Fruit fly (Drosophila melanogaster) whole organism, embryonic: ENCODE measurements around the gene TTLL4B.

ENCODE experiments used
- Antp ChIP-seq: fragments of 200-800 bp; sonication (Bioruptor generic); optimal IDR thresholded peaks from 3 replicates; lab custom pipeline; 2016; ENCODE audit warnings: missing biosample characterization, missing genetic modification characterization
- Atf-2 ChIP-seq: fragments of 200-800 bp; sonication (Bioruptor generic); optimal IDR thresholded peaks from 2 replicates; lab custom pipeline; 2016; ENCODE audit warnings: missing biosample characterization, missing genetic modification characterization
- Atf3 ChIP-seq: fragments of 200-800 bp; sonication (Bioruptor generic); optimal IDR thresholded peaks from 3 replicates; lab custom pipeline; 2016; ENCODE audit warnings: missing biosample characterization, missing genetic modification characterization
- CG10209 ChIP-seq: fragments of 200-800 bp; sonication (Bioruptor generic); optimal IDR thresholded peaks from 3 replicates; lab custom pipeline; 2017; ENCODE audit warnings: missing biosample characterization, mild to moderate bottlenecking, missing genetic modification characterization, missing genetic modification reagents
- CG10565 ChIP-seq: fragments of 200-800 bp; sonication (Bioruptor generic); optimal IDR thresholded peaks from 3 replicates; lab custom pipeline; 2016; ENCODE audit warnings: missing biosample characterization, mild to moderate bottlenecking, missing genetic modification characterization
- CG10979 ChIP-seq: fragments of 200-800 bp; sonication (Bioruptor generic); optimal IDR thresholded peaks from 2 replicates; lab custom pipeline; 2018; ENCODE audit warnings: missing biosample characterization, mild to moderate bottlenecking, missing genetic modification characterization, moderate library complexity
- CG11560 ChIP-seq: fragments of 200-800 bp; sonication (Bioruptor generic); IDR thresholded peaks from 3 replicates; pipeline ENCODE4 v1.3.6; 2022; ENCODE audit warnings: missing biosample characterization, missing genetic modification characterization
- CG12391 ChIP-seq: fragments of 200-800 bp; sonication (Bioruptor generic); optimal IDR thresholded peaks from 3 replicates; lab custom pipeline; 2018; ENCODE audit warnings: missing biosample characterization, mild to moderate bottlenecking, missing genetic modification characterization, moderate library complexity
- CG12659 ChIP-seq: fragments of 200-800 bp; sonication (Bioruptor generic); optimal IDR thresholded peaks from 3 replicates; lab custom pipeline; 2017; ENCODE audit warnings: mild to moderate bottlenecking, missing biosample characterization, missing genetic modification reagents, missing genetic modification characterization
- CG13624 ChIP-seq: fragments of 200-800 bp; sonication (Bioruptor generic); optimal IDR thresholded peaks from 2 replicates; lab custom pipeline; 2016; ENCODE audit warnings: missing biosample characterization, missing genetic modification characterization
- CG17361 ChIP-seq: fragments of 200-800 bp; sonication (Bioruptor generic); IDR thresholded peaks from 3 replicates; pipeline ENCODE4 v1.3.6; 2022; ENCODE audit warnings: missing biosample characterization, missing genetic modification characterization
- CG17385 ChIP-seq: fragments of 200-800 bp; sonication (Bioruptor generic); optimal IDR thresholded peaks from 3 replicates; lab custom pipeline; 2018; ENCODE audit warnings: missing biosample characterization, mild to moderate bottlenecking, missing genetic modification characterization
- CG17829 ChIP-seq: fragments of 200-800 bp; optimal IDR thresholded peaks from 2 replicates; lab custom pipeline; 2019; ENCODE audit warnings: missing biosample characterization, mild to moderate bottlenecking, missing genetic modification characterization, moderate library complexity
- CG2678 ChIP-seq: fragments of 200-800 bp; sonication (Bioruptor generic); optimal IDR thresholded peaks from 3 replicates; lab custom pipeline; 2019; ENCODE audit warnings: missing biosample characterization, mild to moderate bottlenecking, missing genetic modification characterization, moderate library complexity
- CG30403 ChIP-seq: fragments of 200-800 bp; sonication (Bioruptor generic); optimal IDR thresholded peaks from 3 replicates; lab custom pipeline; 2016; ENCODE audit warnings: missing biosample characterization, missing genetic modification characterization
- CG6689 ChIP-seq: fragments of 200-800 bp; sonication (Bioruptor generic); IDR thresholded peaks from 2 replicates; pipeline ENCODE4 v1.3.6; 2022; ENCODE audit warnings: missing biosample characterization, missing genetic modification characterization
- CG6791 ChIP-seq: fragments of 200-800 bp; sonication (Bioruptor generic); IDR thresholded peaks from 3 replicates; pipeline ENCODE4 v1.3.6; 2022; ENCODE audit warnings: missing biosample characterization, missing genetic modification characterization; ENCODE audit not compliant: partially characterized antibody
- CG8388 ChIP-seq: fragments of 200-800 bp; sonication (Bioruptor generic); optimal IDR thresholded peaks from 2 replicates; lab custom pipeline; 2019; ENCODE audit warnings: missing biosample characterization, mild to moderate bottlenecking, missing genetic modification characterization, moderate library complexity
- Dref ChIP-seq: fragments of 200-800 bp; sonication (Bioruptor generic); IDR thresholded peaks from 2 replicates; pipeline ENCODE4 v1.3.6; 2022; ENCODE audit warnings: missing biosample characterization, missing genetic modification characterization
- Fer1 ChIP-seq: fragments of 200-800 bp; sonication (Bioruptor generic); optimal IDR thresholded peaks from 2 replicates; lab custom pipeline; 2017; ENCODE audit warnings: missing biosample characterization, mild to moderate bottlenecking, missing genetic modification characterization
- H2.0 ChIP-seq: fragments of 200-800 bp; sonication (Bioruptor generic); IDR thresholded peaks from 2 replicates; pipeline ENCODE4 v1.3.6; 2022; ENCODE audit warnings: missing biosample characterization, missing genetic modification characterization
- Pdp1 ChIP-seq, 2 experiments: fragments of 200-800 bp; sonication (Bioruptor generic); optimal IDR thresholded peaks; 3 replicates each; lab custom pipeline; 2016; ENCODE audit warnings: missing biosample characterization in 2 of 2, missing genetic modification characterization in 2 of 2, mild to moderate bottlenecking in 1 of 2, moderate library complexity in 1 of 2
- Sox102F ChIP-seq: fragments of 200-800 bp; sonication (Bioruptor generic); optimal IDR thresholded peaks from 2 replicates; lab custom pipeline; 2018; ENCODE audit warnings: missing biosample characterization, mild to moderate bottlenecking, missing genetic modification characterization, moderate library complexity
- TFAM ChIP-seq: fragments of 200-800 bp; sonication (Bioruptor generic); optimal IDR thresholded peaks from 2 replicates; lab custom pipeline; 2017; ENCODE audit warnings: missing biosample characterization, missing genetic modification characterization, inconsistent platforms
- Xbp1 ChIP-seq: fragments of 200-800 bp; sonication (Bioruptor generic); optimal IDR thresholded peaks from 3 replicates; lab custom pipeline; 2016; ENCODE audit warnings: missing biosample characterization, mild to moderate bottlenecking, missing genetic modification characterization
- br ChIP-seq: fragments of >200 bp; optimal IDR thresholded peaks from 2 replicates; lab custom pipeline; 2017
- btn ChIP-seq: fragments of 200-800 bp; sonication (Bioruptor generic); optimal IDR thresholded peaks from 2 replicates; lab custom pipeline; 2016; ENCODE audit warnings: missing biosample characterization, missing genetic modification characterization
- chinmo ChIP-seq: fragments of 200-800 bp; sonication (Bioruptor generic); IDR thresholded peaks from 4 replicates; pipeline ENCODE4 v1.3.6; 2022; ENCODE audit warnings: missing biosample characterization, missing genetic modification characterization; ENCODE audit not compliant: partially characterized antibody
- chn ChIP-seq: fragments of 200-800 bp; sonication (Bioruptor generic); optimal IDR thresholded peaks from 2 replicates; lab custom pipeline; 2016; ENCODE audit warnings: missing biosample characterization, missing genetic modification characterization
- crc ChIP-seq: fragments of 200-800 bp; sonication (Bioruptor generic); optimal IDR thresholded peaks from 2 replicates; lab custom pipeline; 2016; ENCODE audit warnings: missing biosample characterization, missing genetic modification characterization
- dan ChIP-seq: fragments of 200-800 bp; sonication (Bioruptor generic); IDR thresholded peaks from 2 replicates; pipeline ENCODE4 v1.3.6; 2022; ENCODE audit warnings: missing biosample characterization, missing genetic modification characterization
- dmrt11E ChIP-seq: fragments of 200-800 bp; sonication (Bioruptor generic); optimal IDR thresholded peaks from 3 replicates; lab custom pipeline; 2018; ENCODE audit warnings: missing biosample characterization, mild to moderate bottlenecking, missing genetic modification characterization, moderate library complexity
- fu2 ChIP-seq: fragments of 200-800 bp; sonication (Bioruptor generic); optimal IDR thresholded peaks from 2 replicates; lab custom pipeline; 2016; ENCODE audit warnings: missing biosample characterization, missing genetic modification characterization
- grn ChIP-seq: fragments of 200-800 bp; sonication (Bioruptor generic); optimal IDR thresholded peaks from 3 replicates; lab custom pipeline; 2017; ENCODE audit warnings: missing biosample characterization, missing genetic modification characterization
- ind ChIP-seq: fragments of 200-800 bp; sonication (Bioruptor generic); optimal IDR thresholded peaks from 3 replicates; lab custom pipeline; 2016; ENCODE audit warnings: missing biosample characterization, missing genetic modification characterization
- jumu ChIP-seq: fragments of 200-800 bp; sonication (Bioruptor generic); optimal IDR thresholded peaks from 3 replicates; lab custom pipeline; 2016; ENCODE audit warnings: missing biosample characterization, missing genetic modification characterization
- klu ChIP-seq: fragments of 200-800 bp; sonication (Bioruptor generic); IDR thresholded peaks from 2 replicates; pipeline ENCODE4 v1.3.6; 2022; ENCODE audit warnings: missing biosample characterization, missing genetic modification characterization
- lbe ChIP-seq: fragments of 200-800 bp; sonication (Bioruptor generic); optimal IDR thresholded peaks from 2 replicates; lab custom pipeline; 2016; ENCODE audit warnings: missing biosample characterization, mild to moderate bottlenecking, missing genetic modification characterization
- lola ChIP-seq, 3 experiments: fragments of >200 bp in 2 of 3; fragments of 200-800 bp in 1 of 3; sonication (Bioruptor generic) in 1 of 3; optimal IDR thresholded peaks; 2 replicates each; lab custom pipeline; 2017 to 2019; ENCODE audit warnings: missing biosample characterization in 3 of 3, missing genetic modification characterization in 3 of 3, mild to moderate bottlenecking in 1 of 3, moderate library complexity in 1 of 3
- onecut ChIP-seq: fragments of 200-800 bp; sonication (Bioruptor generic); IDR thresholded peaks from 2 replicates; pipeline ENCODE4 v1.3.6; 2022; ENCODE audit warnings: missing biosample characterization, missing genetic modification characterization
- pb ChIP-seq: fragments of 200-800 bp; sonication (Bioruptor generic); optimal IDR thresholded peaks from 3 replicates; lab custom pipeline; 2016; ENCODE audit warnings: missing biosample characterization, missing genetic modification characterization
- prd ChIP-seq, 3 experiments: fragments of >200 bp in 2 of 3; fragments of 200-800 bp in 1 of 3; sonication (Bioruptor generic) in 1 of 3; optimal IDR thresholded peaks in 2 of 3; IDR thresholded peaks in 1 of 3; 2 replicates in 2 of 3; 3 replicates in 1 of 3; pipeline versions ENCODE4 v1.3.6 to Lab custom; 2017 to 2022; ENCODE audit warnings: missing biosample characterization in 1 of 3, missing genetic modification characterization in 1 of 3
- pzg ChIP-seq: fragments of 200-800 bp; sonication (Bioruptor generic); optimal IDR thresholded peaks from 3 replicates; lab custom pipeline; 2018; ENCODE audit warnings: missing biosample characterization, mild to moderate bottlenecking, missing genetic modification characterization, moderate library complexity
- row ChIP-seq: fragments of 200-800 bp; sonication (Bioruptor generic); IDR thresholded peaks from 3 replicates; pipeline ENCODE4 v1.3.6; 2022; ENCODE audit warnings: missing biosample characterization, missing genetic modification characterization
- sens ChIP-seq: fragments of 200-800 bp; sonication (Bioruptor generic); peaks from one replicate; lab custom pipeline; 2016; ENCODE audit warnings: missing biosample characterization, missing genetic modification characterization
- sr ChIP-seq: fragments of 200-800 bp; sonication (Bioruptor generic); IDR thresholded peaks from 3 replicates; pipeline ENCODE4 v1.3.6; 2022; ENCODE audit warnings: missing biosample characterization, missing genetic modification characterization
- tll ChIP-seq, 2 experiments: fragments of 200-800 bp in 1 of 2; fragments of >200 bp in 1 of 2; sonication (Bioruptor generic) in 1 of 2; optimal IDR thresholded peaks; 2 replicates each; lab custom pipeline; 2017 to 2019; ENCODE audit warnings: missing biosample characterization in 2 of 2, missing genetic modification characterization in 2 of 2, mild to moderate bottlenecking in 1 of 2, moderate library complexity in 1 of 2
- toy ChIP-seq: fragments of 200-800 bp; sonication (Bioruptor generic); IDR thresholded peaks from 2 replicates; pipeline ENCODE4 v1.3.6; 2022; ENCODE audit warnings: missing biosample characterization, missing genetic modification characterization
- usp ChIP-seq: fragments of >200 bp; optimal IDR thresholded peaks from 2 replicates; lab custom pipeline; 2017; ENCODE audit warnings: missing biosample characterization, missing genetic modification characterization

Gene TTLL4B

dm6 chr2L:3858118-3858517, 4.3 kb upstream of the TTLL4B start (continued):
- TF ChIP-seq H2.0 (GFP tag; lab: Robert Waterston, UW), result peak; percentile 13; the same call in 1 of the 2 replicates
- 0 out of 2 replicates have a peak, but pooled peaks have one; percentile 37 for TF ChIP-seq CG6689 (GFP tag; lab: Robert Waterston, UW)
- no peak for TF ChIP-seq lbe
- no peak for TF ChIP-seq TFAM
- TF ChIP-seq br, result no peak
- no peak for TF ChIP-seq toy
- no peak for TF ChIP-seq dan
- TF ChIP-seq Fer1 (GFP tag; lab: Kevin White, UChicago), result no peak
- peak; percentile 38 for TF ChIP-seq CG10979 (tag; lab: Kevin White, UChicago)
- no peak for TF ChIP-seq jumu (GFP tag; lab: Kevin White, UChicago)
- TF ChIP-seq dmrt11E (tag; lab: Kevin White, UChicago), result peak; percentile 48
- TF ChIP-seq lola (GFP tag; optimal IDR thresholded peaks at IDR 0.05; lab: Kevin White, UChicago), result peak in 1 of 3 experiments; percentile 7
- peak; percentile 6 for TF ChIP-seq Sox102F (GFP tag; lab: Kevin White, UChicago)
- 0 out of 3 replicates have a peak, but pooled peaks have one; percentile 10 for TF ChIP-seq CG17361 (GFP tag; lab: Robert Waterston, UW)

dm6 chr2L:3861388-3861787, 1.1 kb upstream of the TTLL4B start:
- peak; percentile 49 for TF ChIP-seq CG30403 (GFP tag; lab: Kevin White, UChicago)
- TF ChIP-seq tll (GFP tag; optimal IDR thresholded peaks at IDR 0.05; lab: Kevin White, UChicago), result peak in 1 of 2 experiments; percentile 78
- TF ChIP-seq CG2678 (tag; lab: Kevin White, UChicago), result no peak
- no peak for TF ChIP-seq usp (GFP tag; lab: Kevin White, UChicago)
- TF ChIP-seq onecut (GFP tag; lab: Robert Waterston, UW), result peak; percentile 31; the same call in 1 of the 2 replicates
- TF ChIP-seq Atf3, result peak; percentile 17
- peak; percentile 30 for TF ChIP-seq btn
- TF ChIP-seq CG17385 (GFP tag; lab: Kevin White, UChicago), result no peak
- no peak for TF ChIP-seq CG6791
- TF ChIP-seq Antp (GFP tag; lab: Kevin White, UChicago), result peak; percentile 9
- TF ChIP-seq CG13624 (GFP tag; lab: Kevin White, UChicago), result no peak
- no peak for TF ChIP-seq klu (GFP tag; lab: Robert Waterston, UW)
- no peak for TF ChIP-seq chinmo (GFP tag; lab: Robert Waterston, UW)
- TF ChIP-seq chn (GFP tag; lab: Kevin White, UChicago), result peak; percentile 70
- TF ChIP-seq CG17361 (GFP tag; lab: Robert Waterston, UW), result 0 out of 3 replicates have a peak, but pooled peaks have one; percentile 38
- TF ChIP-seq ind (GFP tag; lab: Kevin White, UChicago), result no peak
- TF ChIP-seq pzg (GFP tag; lab: Kevin White, UChicago), result no peak
- peak; percentile 77 for TF ChIP-seq CG12391 (tag; lab: Kevin White, UChicago)
- TF ChIP-seq crc (GFP tag; lab: Kevin White, UChicago), result peak; percentile 14
- TF ChIP-seq prd (optimal IDR thresholded peaks at IDR 0.05; lab: Kevin White, UChicago), result no peak
- peak; percentile 94 for TF ChIP-seq prd (GFP tag; IDR thresholded peaks at IDR 0.05; lab: Robert Waterston, UW)
- no peak for TF ChIP-seq CG10565 (GFP tag; lab: Kevin White, UChicago)
- peak; percentile 74 for TF ChIP-seq CG17829
- peak; percentile 60 for TF ChIP-seq Atf-2 (GFP tag; lab: Kevin White, UChicago)
- no peak for TF ChIP-seq fu2 (GFP tag; lab: Kevin White, UChicago)
- no peak for TF ChIP-seq CG11560
- TF ChIP-seq sens (GFP tag; lab: Kevin White, UChicago), result peak; percentile 92
- TF ChIP-seq Pdp1 (GFP tag; optimal IDR thresholded peaks at IDR 0.05; lab: Kevin White, UChicago), result peak; percentile 18 to 30
- no peak for TF ChIP-seq Dref (GFP tag; lab: Robert Waterston, UW)
- TF ChIP-seq CG10209 (GFP tag; lab: Kevin White, UChicago), result peak; percentile 48
- no peak for TF ChIP-seq pb
- TF ChIP-seq dmrt11E (tag; lab: Kevin White, UChicago), result peak; percentile 89
- TF ChIP-seq CG12659 (GFP tag; lab: Kevin White, UChicago), result no peak
- TF ChIP-seq sr (GFP tag; lab: Robert Waterston, UW), result no peak
- TF ChIP-seq row (GFP tag; lab: Robert Waterston, UW), result peak; percentile 69
- peak; percentile 13 for TF ChIP-seq Xbp1 (GFP tag; lab: Kevin White, UChicago)
- TF ChIP-seq grn (GFP tag; lab: Kevin White, UChicago), result peak; percentile 45
- peak; percentile 40 for TF ChIP-seq CG8388
